Fruit fly (Drosophila melanogaster): Measurements from ENCODE around the gene Npc2d.

DNA sequence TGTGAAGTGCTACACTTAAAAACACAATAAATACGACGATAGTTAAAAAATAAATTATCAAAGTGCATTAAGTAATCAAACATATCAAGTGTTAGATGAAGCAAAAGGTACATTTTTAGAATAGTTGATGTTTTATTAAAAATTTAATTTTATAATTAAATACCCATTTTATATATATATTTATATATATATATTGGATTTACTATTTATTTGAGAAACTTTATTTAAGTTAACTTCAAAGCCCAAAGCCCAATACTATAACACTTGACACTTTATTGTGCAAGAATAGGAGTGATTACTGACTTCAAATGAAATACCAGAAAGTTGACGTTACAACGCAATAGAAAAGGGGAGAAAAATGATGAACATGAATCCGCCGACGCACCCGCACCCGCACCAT is 14.9 kb upstream of the Npc2d start, which contains the start of gene nerfin-2:
- TF ChIP-seq CG8478 (optimal IDR thresholded peaks at IDR 0.05), result no peak
- no peak for TF ChIP-seq gem (tag; optimal IDR thresholded peaks at IDR 0.05)
- TF ChIP-seq dmrt11E (tag; optimal IDR thresholded peaks at IDR 0.05), result no peak
- no peak for TF ChIP-seq pb (GFP tag; optimal IDR thresholded peaks at IDR 0.05)
- no peak for TF ChIP-seq az2 (GFP tag; optimal IDR thresholded peaks at IDR 0.05)
- no peak for TF ChIP-seq CG14965 (GFP tag; optimal IDR thresholded peaks at IDR 0.05; ENCODE audit: borderline replicate concordance)
- TF ChIP-seq CTCF (GFP tag; optimal IDR thresholded peaks at IDR 0.05), result no peak
- no peak for TF ChIP-seq pho (GFP tag; optimal IDR thresholded peaks at IDR 0.05)
